Worm (Caenorhabditis elegans) whole organism, late embryonic: ENCODE data around the gene F49F1.4.

Experiments
- C08G9.2 ChIP-seq: sonication (generic microtip); optimal IDR thresholded peaks from 2 replicates; lab custom pipeline; 2016; ENCODE audit warnings: mild to moderate bottlenecking, missing genetic modification characterization, moderate library complexity, missing compliant biosample characterization
- C38D4.7 ChIP-seq: fragments of 200-800 bp; sonication (Bioruptor generic); optimal IDR thresholded peaks from 2 replicates; lab custom pipeline; 2018; ENCODE audit warnings: mild to moderate bottlenecking, missing genetic modification characterization, moderate library complexity, missing compliant biosample characterization
- F13H6.1 ChIP-seq: sonication (generic microtip); optimal IDR thresholded peaks from 2 replicates; lab custom pipeline; 2016; ENCODE audit warnings: missing genetic modification characterization, missing compliant biosample characterization
- K02D7.2 ChIP-seq: sonication (generic microtip); optimal IDR thresholded peaks from 2 replicates; lab custom pipeline; 2017; ENCODE audit warnings: mild to moderate bottlenecking, missing genetic modification characterization, missing compliant biosample characterization
- K09A11.1 ChIP-seq: sonication (generic microtip); optimal IDR thresholded peaks from 2 replicates; lab custom pipeline; 2017; ENCODE audit warnings: antibody characterized with exemption, mild to moderate bottlenecking, missing genetic modification characterization, missing compliant biosample characterization; ENCODE audit not compliant: insufficient read depth
- T23F11.4 ChIP-seq: fragments of 200-800 bp; sonication (Bioruptor generic); optimal IDR thresholded peaks from 2 replicates; lab custom pipeline; 2018; ENCODE audit warnings: mild to moderate bottlenecking, missing genetic modification characterization, missing compliant biosample characterization
- ahr-1 ChIP-seq: sonication (generic microtip); optimal IDR thresholded peaks from 2 replicates; lab custom pipeline; 2016; ENCODE audit warnings: missing genetic modification characterization, missing compliant biosample characterization
- ama-1 ChIP-seq: fragments of 150-350 bp; optimal IDR thresholded peaks from 2 replicates; lab custom pipeline; 2014
- ceh-14 ChIP-seq: sonication (generic microtip); optimal IDR thresholded peaks from 2 replicates; lab custom pipeline; 2016; ENCODE audit warnings: missing genotype, missing genetic modification characterization, missing compliant biosample characterization
- ceh-18 ChIP-seq: sonication (generic microtip); optimal IDR thresholded peaks from 2 replicates; lab custom pipeline; 2016; ENCODE audit warnings: missing genetic modification characterization, missing compliant biosample characterization
- ceh-2 ChIP-seq: sonication (generic microtip); optimal IDR thresholded peaks from 2 replicates; lab custom pipeline; 2016; ENCODE audit warnings: missing genotype, missing genetic modification characterization, missing compliant biosample characterization
- ceh-22 ChIP-seq: sonication (generic microtip); optimal IDR thresholded peaks from 2 replicates; lab custom pipeline; 2017; ENCODE audit warnings: missing biosample characterization, missing genetic modification characterization
- ceh-31 ChIP-seq: sonication (generic microtip); optimal IDR thresholded peaks from 2 replicates; lab custom pipeline; 2016; ENCODE audit warnings: missing genetic modification characterization, missing compliant biosample characterization
- ceh-45 ChIP-seq: fragments of 200-800 bp; sonication (Bioruptor generic); IDR thresholded peaks from 2 replicates; pipeline ENCODE4 v1.3.6; 2022; ENCODE audit warnings: missing genetic modification reagents, missing genetic modification characterization, missing compliant biosample characterization
- ceh-48 ChIP-seq: sonication (generic microtip); optimal IDR thresholded peaks from 2 replicates; lab custom pipeline; 2016; ENCODE audit warnings: missing genetic modification characterization, inconsistent platforms, missing compliant biosample characterization
- ceh-6 ChIP-seq: fragments of 200-800 bp; sonication (Bioruptor generic); optimal IDR thresholded peaks from 2 replicates; lab custom pipeline; 2018; ENCODE audit warnings: mild to moderate bottlenecking, missing genetic modification characterization, missing compliant biosample characterization
- che-1 ChIP-seq: sonication (generic microtip); optimal IDR thresholded peaks from 2 replicates; lab custom pipeline; 2016; ENCODE audit warnings: mild to moderate bottlenecking, missing genetic modification characterization, missing compliant biosample characterization
- dmd-4 ChIP-seq: sonication (generic microtip); optimal IDR thresholded peaks from 2 replicates; lab custom pipeline; 2016; ENCODE audit warnings: borderline replicate concordance, missing genetic modification characterization, missing compliant biosample characterization
- elt-2 ChIP-seq: sonication (generic microtip); optimal IDR thresholded peaks from 2 replicates; lab custom pipeline; 2016; ENCODE audit warnings: missing genetic modification reagents, missing genetic modification characterization, missing compliant biosample characterization
- elt-4 ChIP-seq: sonication (generic microtip); optimal IDR thresholded peaks from 2 replicates; lab custom pipeline; 2016; ENCODE audit warnings: missing genetic modification characterization, missing compliant biosample characterization
- ets-4 ChIP-seq: sonication (generic microtip); optimal IDR thresholded peaks from 2 replicates; lab custom pipeline; 2016; ENCODE audit warnings: missing genetic modification characterization, missing compliant biosample characterization
- fkh-6 ChIP-seq: sonication (generic microtip); optimal IDR thresholded peaks from 2 replicates; lab custom pipeline; 2016; ENCODE audit warnings: missing genetic modification characterization, missing compliant biosample characterization
- gmeb-2 ChIP-seq: sonication (generic microtip); optimal IDR thresholded peaks from 2 replicates; lab custom pipeline; 2016; ENCODE audit warnings: missing genetic modification characterization, inconsistent platforms, missing compliant biosample characterization
- hlh-6 ChIP-seq: sonication (generic microtip); optimal IDR thresholded peaks from 2 replicates; lab custom pipeline; 2016; ENCODE audit warnings: missing genotype, missing genetic modification characterization, missing compliant biosample characterization
- hlh-8 ChIP-seq: sonication (generic microtip); optimal IDR thresholded peaks from 2 replicates; lab custom pipeline; 2016; ENCODE audit warnings: missing genotype, missing genetic modification characterization, missing compliant biosample characterization
- lim-6 ChIP-seq: sonication (generic microtip); optimal IDR thresholded peaks from 2 replicates; lab custom pipeline; 2016; ENCODE audit warnings: missing genetic modification characterization, missing compliant biosample characterization
- lin-11 ChIP-seq: fragments of 200-800 bp; sonication (Bioruptor generic); optimal IDR thresholded peaks from 2 replicates; lab custom pipeline; 2018; ENCODE audit warnings: mild to moderate bottlenecking, missing genetic modification characterization, missing compliant biosample characterization
- pag-3 ChIP-seq: sonication (generic microtip); optimal IDR thresholded peaks from 2 replicates; lab custom pipeline; 2016; ENCODE audit warnings: missing compliant biosample characterization, missing genetic modification characterization, borderline replicate concordance
- pat-9 ChIP-seq: fragments of 200-800 bp; sonication (Bioruptor generic); optimal IDR thresholded peaks from 2 replicates; lab custom pipeline; 2018; ENCODE audit warnings: mild to moderate bottlenecking, missing genetic modification characterization, moderate library complexity, missing compliant biosample characterization
- pqm-1 ChIP-seq: sonication (generic microtip); optimal IDR thresholded peaks from 2 replicates; lab custom pipeline; 2016; ENCODE audit warnings: missing genetic modification characterization, missing compliant biosample characterization
- pros-1 ChIP-seq: fragments of 150-350 bp; optimal IDR thresholded peaks from 2 replicates; lab custom pipeline; 2014; ENCODE audit warnings: missing biosample characterization, missing genetic modification reagents, missing genetic modification characterization
- ref-2 ChIP-seq: sonication (generic microtip); optimal IDR thresholded peaks from 2 replicates; lab custom pipeline; 2016; ENCODE audit warnings: missing genetic modification characterization, missing compliant biosample characterization
- sdc-2 ChIP-seq: sonication (generic microtip); optimal IDR thresholded peaks from 2 replicates; lab custom pipeline; 2016; ENCODE audit warnings: missing genotype, missing genetic modification characterization, missing compliant biosample characterization
- sox-2 ChIP-seq: fragments of 200-800 bp; sonication (Bioruptor generic); IDR thresholded peaks from 2 replicates; pipeline ENCODE4 v1.3.6; 2022; ENCODE audit warnings: missing genetic modification reagents, missing genetic modification characterization, missing compliant biosample characterization
- sox-4 ChIP-seq: sonication (generic microtip); optimal IDR thresholded peaks from 2 replicates; lab custom pipeline; 2017; ENCODE audit warnings: mild to moderate bottlenecking, missing genetic modification characterization, inconsistent platforms, missing compliant biosample characterization
- tbx-2 ChIP-seq: sonication (generic microtip); optimal IDR thresholded peaks from 2 replicates; lab custom pipeline; 2016; ENCODE audit warnings: missing genetic modification characterization, missing compliant biosample characterization
- tbx-7 ChIP-seq: sonication (generic microtip); optimal IDR thresholded peaks from 2 replicates; lab custom pipeline; 2016; ENCODE audit warnings: missing genotype, missing genetic modification characterization, missing compliant biosample characterization
- ttx-3 ChIP-seq: sonication (generic microtip); optimal IDR thresholded peaks from 2 replicates; lab custom pipeline; 2016; ENCODE audit warnings: missing genetic modification reagents, missing genetic modification characterization, missing compliant biosample characterization
- unc-42 ChIP-seq: sonication (generic microtip); optimal IDR thresholded peaks from 2 replicates; lab custom pipeline; 2016; ENCODE audit warnings: missing genotype, missing genetic modification characterization, missing compliant biosample characterization
- unc-55 ChIP-seq: sonication (generic microtip); optimal IDR thresholded peaks from 2 replicates; lab custom pipeline; 2017; ENCODE audit warnings: missing biosample characterization, missing genetic modification reagents, missing genetic modification characterization
- unc-86 ChIP-seq: sonication (generic microtip); optimal IDR thresholded peaks from 2 replicates; lab custom pipeline; 2016; ENCODE audit warnings: missing genetic modification characterization, missing compliant biosample characterization

Gene F49F1.4

ce11 chrIV:4121055-4121454, 5.5 kb upstream of the F49F1.4 start:
- TF ChIP-seq fkh-6 (tag; lab: Kevin White, UChicago): no peak
- no peak for TF ChIP-seq ahr-1 (tag; lab: Kevin White, UChicago)
- TF ChIP-seq gmeb-2: no peak
- no peak for TF ChIP-seq che-1 (tag; lab: Kevin White, UChicago)

ce11 chrIV:4120263-4120662, 4.7 kb upstream of the F49F1.4 start, which contains the start of gene F49F1.5:
Gene F49F1.5, minus strand, starts transcription at chrIV:4120415.
- no peak for TF ChIP-seq ttx-3 (tag; lab: Kevin White, UChicago)
- TF ChIP-seq ref-2: no peak
- no peak for TF ChIP-seq ceh-48 (tag; lab: Kevin White, UChicago)
- no peak for TF ChIP-seq ceh-2 (tag; lab: Kevin White, UChicago)
- TF ChIP-seq ama-1 (lab: Kevin White, UChicago): no peak

- TF ChIP-seq tbx-2 (tag; lab: Kevin White, UChicago): no peak
- TF ChIP-seq ceh-14 (tag; lab: Kevin White, UChicago): no peak
- no peak for TF ChIP-seq sox-2 (GFP tag; lab: Robert Waterston, UW)
- TF ChIP-seq elt-4 (tag; lab: Kevin White, UChicago): no peak
- TF ChIP-seq C08G9.2: no peak
- no peak for TF ChIP-seq pros-1 (tag; lab: Kevin White, UChicago)
- no peak for TF ChIP-seq elt-2 (tag; lab: Kevin White, UChicago)
- TF ChIP-seq dmd-4: no peak
- no peak for TF ChIP-seq ceh-45
- TF ChIP-seq fkh-6 (tag; lab: Kevin White, UChicago): no peak
- TF ChIP-seq unc-42 (tag; lab: Kevin White, UChicago): no peak
- no peak for TF ChIP-seq ceh-22 (tag; lab: Kevin White, UChicago)
- no peak for TF ChIP-seq lin-11 (tag; lab: Kevin White, UChicago)
- TF ChIP-seq ama-1 (lab: Kevin White, UChicago): no peak
- no peak for TF ChIP-seq T23F11.4
- TF ChIP-seq ets-4 (tag; lab: Kevin White, UChicago): no peak
- TF ChIP-seq unc-55: no peak
- TF ChIP-seq F13H6.1 (tag; lab: Kevin White, UChicago): no peak
- TF ChIP-seq sox-4 (tag; lab: Kevin White, UChicago): no peak
- no peak for TF ChIP-seq ceh-18 (tag; lab: Kevin White, UChicago)
These were observed 1.9 kb upstream of the F49F1.4 start, which contains the start of gene drd-50 for ce11 chrIV:4117432-4117831. Gene drd-50, plus strand, starts transcription at chrIV:4117732.

ce11 chrIV:4114526-4114925, 1.0 kb downstream of the F49F1.4 start, which contains the start of gene F49F1.15:
Gene F49F1.15, minus strand, starts transcription at chrIV:4114626.
- TF ChIP-seq gmeb-2: no peak
- TF ChIP-seq sdc-2 (tag; lab: Kevin White, UChicago): no peak
- no peak for TF ChIP-seq K02D7.2 (tag; lab: Kevin White, UChicago)
- TF ChIP-seq pag-3 (tag; lab: Kevin White, UChicago): no peak

- TF ChIP-seq ttx-3 (tag; lab: Kevin White, UChicago): no peak
- TF ChIP-seq F13H6.1 (tag; lab: Kevin White, UChicago): no peak
- no peak for TF ChIP-seq ceh-31 (tag; lab: Kevin White, UChicago)
- TF ChIP-seq unc-55: no peak
- TF ChIP-seq ceh-6 (GFP tag; lab: Kevin White, UChicago): no peak
- no peak for TF ChIP-seq hlh-6 (tag; lab: Kevin White, UChicago)
- no peak for TF ChIP-seq lim-6
- TF ChIP-seq tbx-7 (tag; lab: Kevin White, UChicago): no peak
- TF ChIP-seq pqm-1 (tag; lab: Kevin White, UChicago): no peak
- TF ChIP-seq C38D4.7 (GFP tag; lab: Kevin White, UChicago): no peak
- no peak for TF ChIP-seq unc-86
- TF ChIP-seq hlh-8 (tag; lab: Kevin White, UChicago): no peak
- TF ChIP-seq dmd-4: no peak
- no peak for TF ChIP-seq K09A11.1 (tag; lab: Kevin White, UChicago)
- TF ChIP-seq sox-2 (GFP tag; lab: Robert Waterston, UW): no peak
- TF ChIP-seq pag-3 (tag; lab: Kevin White, UChicago): no peak
- TF ChIP-seq pat-9 (tag; lab: Kevin White, UChicago): no peak
- no peak for TF ChIP-seq ahr-1 (tag; lab: Kevin White, UChicago)
- no peak for TF ChIP-seq elt-2 (tag; lab: Kevin White, UChicago)
These were observed 3.1 kb downstream of the F49F1.4 start, which contains the start of gene F49F1.14 for ce11 chrIV:4112387-4112786. Gene F49F1.14, minus strand, starts transcription at chrIV:4112487.
